Worm (Caenorhabditis elegans) whole organism, midembryonic: ENCODE measurements around the gene egl-43.

Experiments used
- T22C8.4 ChIP-seq: fragments of 200-800 bp; sonication (Bioruptor generic); IDR thresholded peaks from 2 replicates; pipeline ENCODE4 v1.3.6; 2022; ENCODE audit warnings: missing genetic modification characterization, missing compliant biosample characterization
- cog-1 ChIP-seq: sonication (generic microtip); optimal IDR thresholded peaks from 2 replicates; lab custom pipeline; 2016; ENCODE audit warnings: missing genetic modification characterization, missing compliant biosample characterization
- flt-1 ChIP-seq: fragments of 200-800 bp; sonication (Bioruptor generic); IDR thresholded peaks from 2 replicates; pipeline ENCODE4 v1.3.6; 2022; ENCODE audit warnings: missing genetic modification characterization, missing compliant biosample characterization
- klf-2 ChIP-seq: fragments of 200-800 bp; sonication (Bioruptor generic); conservative IDR thresholded peaks from 2 replicates; pipeline ENCODE4 v1.3.6; 2022; ENCODE audit warnings: missing genetic modification reagents, missing genetic modification characterization, missing compliant biosample characterization
- med-1 ChIP-seq: sonication (generic microtip); optimal IDR thresholded peaks from 2 replicates; lab custom pipeline; 2017; ENCODE audit warnings: missing genetic modification characterization, mild to moderate bottlenecking, missing compliant biosample characterization, antibody characterized with exemption, missing genetic modification reagents; ENCODE audit not compliant: insufficient read depth
- ref-1 ChIP-seq: fragments of 200-800 bp; sonication (Bioruptor generic); conservative IDR thresholded peaks from 2 replicates; pipeline ENCODE4 v1.3.6; 2022; ENCODE audit warnings: missing genetic modification reagents, missing genetic modification characterization, missing compliant biosample characterization
- tab-1 ChIP-seq: fragments of 200-800 bp; sonication (Bioruptor generic); IDR thresholded peaks from 2 replicates; pipeline ENCODE4 v1.3.6; 2022; ENCODE audit warnings: missing genetic modification characterization, missing compliant biosample characterization
- ztf-23 ChIP-seq: fragments of 200-800 bp; sonication (Bioruptor generic); IDR thresholded peaks from 2 replicates; pipeline ENCODE4 v1.3.6; 2022; ENCODE audit warnings: missing genetic modification reagents, missing genetic modification characterization, missing compliant biosample characterization
- ztf-29 ChIP-seq: fragments of 200-800 bp; sonication (Bioruptor generic); IDR thresholded peaks from 2 replicates; pipeline ENCODE4 v1.3.6; 2022; ENCODE audit warnings: missing genetic modification reagents, missing genetic modification characterization, missing compliant biosample characterization

The egl-43 gene

DNA sequence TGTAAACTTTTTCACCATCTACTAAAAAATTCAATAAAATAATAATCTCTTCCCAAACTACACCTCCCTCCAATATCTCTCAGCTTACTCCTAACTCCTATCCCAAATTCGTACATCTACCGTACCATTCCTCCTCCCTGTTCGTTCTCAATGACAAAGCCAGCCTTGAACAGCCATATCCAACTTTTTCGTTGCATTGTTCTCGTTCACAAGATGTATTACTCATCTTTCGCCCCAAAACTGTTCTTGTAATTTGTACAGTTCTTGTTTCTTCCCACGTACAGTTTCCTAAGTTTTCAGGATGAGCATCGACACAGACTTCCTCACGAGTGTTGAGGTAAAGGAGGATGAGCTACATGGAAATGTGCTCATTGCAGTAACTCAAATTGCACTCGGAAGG is at the start of gene egl-43:
Gene egl-43 (plus strand): TSS at position 301 of the 400 bp plus-strand sequence.
- TF ChIP-seq med-1 (GFP tag; lab: Kevin White, UChicago): no peak
- no peak for TF ChIP-seq cog-1 (tag; lab: Kevin White, UChicago)
- TF ChIP-seq T22C8.4 (GFP tag; lab: Robert Waterston, UW): no peak
- no peak for TF ChIP-seq tab-1
- TF ChIP-seq ref-1 (GFP tag; lab: Robert Waterston, UW): no peak
- TF ChIP-seq ztf-29 (GFP tag; lab: Robert Waterston, UW): no peak
- TF ChIP-seq ztf-23: no peak
- no peak for TF ChIP-seq flt-1 (GFP tag; lab: Robert Waterston, UW)
- no peak for TF ChIP-seq klf-2 (GFP tag; lab: Robert Waterston, UW)

DNA sequence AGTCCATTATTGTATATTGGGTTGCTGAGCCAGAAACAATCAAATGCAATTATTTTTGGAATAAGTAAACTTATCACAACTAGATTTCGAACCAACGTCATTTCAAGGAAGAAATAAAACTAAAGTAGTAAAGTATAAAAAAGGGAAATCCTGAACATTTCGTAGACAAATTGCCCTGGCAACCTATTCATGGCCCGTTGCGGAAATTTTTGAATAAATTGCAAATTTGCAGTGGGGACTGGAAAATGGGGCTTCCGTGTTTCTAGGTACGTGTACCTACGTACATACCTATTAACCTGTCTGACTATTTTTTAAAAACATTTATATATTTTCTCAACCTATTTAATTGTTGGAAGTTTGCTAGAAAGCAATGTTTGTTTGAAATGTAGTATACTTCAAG is 40.0 kb upstream of the egl-43 start, which contains the start of gene F26C11.3:
Gene F26C11.3 (minus strand): TSS at position 101 of the 400 bp plus-strand sequence.
- TF ChIP-seq cog-1 (tag; lab: Kevin White, UChicago): no peak
- no peak for TF ChIP-seq tab-1
- TF ChIP-seq klf-2 (GFP tag; lab: Robert Waterston, UW): no peak
- TF ChIP-seq med-1 (GFP tag; lab: Kevin White, UChicago): no peak
- TF ChIP-seq flt-1 (GFP tag; lab: Robert Waterston, UW): no peak
- TF ChIP-seq ref-1 (GFP tag; lab: Robert Waterston, UW): no peak
- no peak for TF ChIP-seq T22C8.4 (GFP tag; lab: Robert Waterston, UW)
- TF ChIP-seq ztf-23: no peak
- no peak for TF ChIP-seq ztf-29 (GFP tag; lab: Robert Waterston, UW)

DNA sequence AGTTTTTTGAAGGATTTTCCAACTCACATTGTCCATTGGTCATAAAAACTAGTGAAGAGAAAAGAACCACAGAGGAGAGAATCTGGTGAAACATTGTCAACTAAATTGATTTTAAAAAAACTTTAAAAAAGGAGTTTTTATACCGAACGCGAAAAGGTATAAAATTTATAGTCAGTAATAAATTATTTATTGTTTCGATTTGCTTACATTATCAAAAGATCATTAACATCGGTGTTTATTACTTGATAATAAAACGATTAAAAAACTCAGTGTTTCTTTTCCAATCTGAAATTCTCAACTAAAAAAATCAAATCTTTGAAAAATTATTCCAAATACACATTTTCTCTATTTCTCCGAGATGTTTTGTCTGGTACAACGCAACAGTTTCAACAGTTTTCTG is 38.8 kb upstream of the egl-43 start, which contains the start of gene F26C11.4:
Gene F26C11.4 (minus strand): TSS at position 101 of the 400 bp plus-strand sequence.
- TF ChIP-seq ref-1 (GFP tag; lab: Robert Waterston, UW) (no peak), klf-2 (GFP tag; lab: Robert Waterston, UW) (no peak), ztf-23 (no peak), ztf-29 (GFP tag; lab: Robert Waterston, UW) (no peak)

DNA sequence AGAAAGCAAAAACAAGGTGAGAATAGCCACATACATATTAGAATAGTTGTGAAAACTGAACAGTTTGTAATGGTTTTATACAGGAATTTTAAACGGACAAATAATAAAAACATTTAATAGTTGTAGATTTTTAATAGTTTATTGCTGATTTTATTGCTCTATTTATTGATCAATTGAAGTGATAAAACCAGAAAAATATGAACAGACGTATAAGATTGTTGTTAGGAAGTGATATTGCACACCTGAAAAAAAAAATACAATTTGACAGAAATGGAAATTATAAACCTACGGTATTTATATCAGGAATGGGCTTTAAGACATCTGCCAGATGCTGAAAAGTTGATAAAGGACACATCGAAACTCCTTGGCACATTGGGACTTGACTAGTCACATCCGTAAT is 37.1 kb upstream of the egl-43 start, which contains the start of gene C05C10.8:
Gene C05C10.8 (minus strand): TSS at position 101 of the 400 bp plus-strand sequence.
- no peak for TF ChIP-seq flt-1 (GFP tag; lab: Robert Waterston, UW)
- no peak for TF ChIP-seq med-1 (GFP tag; lab: Kevin White, UChicago)
- no peak for TF ChIP-seq klf-2 (GFP tag; lab: Robert Waterston, UW)
- no peak for TF ChIP-seq cog-1 (tag; lab: Kevin White, UChicago)
- TF ChIP-seq tab-1: no peak
- no peak for TF ChIP-seq ztf-29 (GFP tag; lab: Robert Waterston, UW)
- no peak for TF ChIP-seq T22C8.4 (GFP tag; lab: Robert Waterston, UW)
- TF ChIP-seq ref-1 (GFP tag; lab: Robert Waterston, UW): no peak
- TF ChIP-seq ztf-23: no peak

DNA sequence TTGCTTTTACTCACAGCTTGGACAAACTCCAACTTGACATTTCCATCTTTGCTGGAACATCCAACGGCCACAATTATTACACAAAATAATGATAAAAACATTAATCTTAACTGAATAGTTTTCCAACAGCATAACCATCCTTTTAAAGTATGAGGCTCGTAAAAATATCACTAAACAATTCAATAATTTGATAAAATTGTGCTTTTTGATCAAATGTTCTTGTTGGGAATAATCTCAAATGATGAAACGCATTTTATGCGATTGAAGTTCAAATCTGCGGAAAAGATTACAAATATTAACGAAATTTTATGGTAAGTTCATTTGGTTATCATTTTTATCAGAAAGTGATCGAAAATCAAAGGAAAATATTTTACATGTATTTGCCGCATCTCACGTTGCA is 34.5 kb upstream of the egl-43 start, which contains the start of gene pho-10:
Gene pho-10 (minus strand): TSS at position 101 of the 400 bp plus-strand sequence.
- TF ChIP-seq ztf-23: no peak
- TF ChIP-seq cog-1 (tag; lab: Kevin White, UChicago): no peak
- TF ChIP-seq med-1 (GFP tag; lab: Kevin White, UChicago): no peak

DNA sequence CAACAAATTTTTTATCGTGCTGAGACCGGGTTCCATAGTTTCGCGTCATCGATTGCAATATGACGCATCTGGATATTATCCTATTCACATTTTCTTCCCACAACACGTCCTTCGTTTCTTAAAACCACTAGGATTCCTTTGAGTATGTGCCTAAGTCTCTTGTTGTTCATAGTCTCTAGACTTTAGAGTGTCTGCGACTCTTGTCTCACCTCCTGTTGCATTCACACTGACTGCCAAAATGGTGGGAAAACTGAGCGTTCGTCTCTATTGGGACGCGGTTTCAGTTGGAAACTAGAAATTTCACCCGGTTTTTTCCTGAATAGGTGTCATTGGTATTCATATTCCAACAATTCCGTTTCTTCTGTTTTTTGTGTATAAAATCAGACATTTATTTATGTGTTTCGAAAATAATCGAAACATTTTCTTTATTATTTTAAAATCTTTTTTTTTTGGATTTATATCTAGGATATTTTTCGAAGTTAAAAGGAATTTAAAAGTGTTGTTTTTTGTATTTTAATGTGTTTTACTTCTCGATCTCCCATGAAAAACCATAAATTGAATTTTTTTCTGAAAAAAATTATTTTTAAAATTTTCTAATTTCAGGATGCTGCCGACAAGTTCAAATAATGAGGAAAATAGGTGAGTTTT is 33.2 kb upstream of the egl-43 start, which contains the start of gene C05C10.2:
Gene C05C10.2 (plus strand): TSS at position 598 of the 648 bp plus-strand sequence.
- TF ChIP-seq T22C8.4 (GFP tag; lab: Robert Waterston, UW) (no peak), med-1 (GFP tag; lab: Kevin White, UChicago) (no peak), ztf-29 (GFP tag; lab: Robert Waterston, UW) (no peak)

DNA sequence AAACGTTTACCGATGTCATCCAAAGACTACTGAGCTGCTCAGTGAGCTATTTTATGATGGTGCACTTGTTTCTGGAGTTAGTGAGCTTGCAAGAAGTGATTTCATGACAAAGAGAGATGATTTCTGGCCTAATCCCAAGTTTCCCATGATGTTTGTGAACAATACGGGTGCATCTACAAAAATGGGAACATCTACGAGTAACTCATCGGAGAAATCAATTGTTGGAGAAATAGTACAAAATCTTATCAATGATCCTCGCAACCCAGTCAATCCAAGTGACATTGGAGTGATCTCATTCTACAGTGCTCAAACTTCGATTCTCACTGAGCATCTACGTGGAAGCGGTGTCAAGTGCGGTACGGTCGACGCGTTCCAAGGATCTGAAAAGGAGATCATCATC is 26.5 kb upstream of the egl-43 start:
- TF ChIP-seq ref-1 (GFP tag; lab: Robert Waterston, UW): no peak
- no peak for TF ChIP-seq cog-1 (tag; lab: Kevin White, UChicago)
- no peak for TF ChIP-seq tab-1
- TF ChIP-seq klf-2 (GFP tag; lab: Robert Waterston, UW): no peak
- TF ChIP-seq flt-1 (GFP tag; lab: Robert Waterston, UW): no peak
- no peak for TF ChIP-seq ztf-23
- TF ChIP-seq ztf-29 (GFP tag; lab: Robert Waterston, UW): no peak
- no peak for TF ChIP-seq T22C8.4 (GFP tag; lab: Robert Waterston, UW)
- no peak for TF ChIP-seq med-1 (GFP tag; lab: Kevin White, UChicago)

DNA sequence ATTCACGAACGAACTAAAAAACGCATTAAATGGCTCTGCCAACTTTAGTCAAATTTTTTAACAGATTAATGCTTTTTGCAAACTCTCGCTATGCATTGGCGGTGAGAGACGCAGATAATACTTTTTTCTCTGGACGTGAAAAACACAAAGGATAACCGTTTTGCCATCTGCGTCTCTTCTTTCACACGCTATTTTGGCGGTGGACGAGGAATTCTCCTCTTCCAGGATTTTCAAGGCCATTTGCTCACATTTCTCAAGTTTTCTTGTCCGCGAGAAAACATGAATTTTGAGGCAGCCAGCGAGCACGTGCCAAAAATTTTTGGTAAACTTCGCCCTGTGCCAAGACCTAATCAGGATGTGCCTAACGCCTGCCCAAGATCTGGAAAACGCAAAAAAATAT is 24.0 kb upstream of the egl-43 start:
- TF ChIP-seq ztf-29 (GFP tag; lab: Robert Waterston, UW): no peak
- TF ChIP-seq flt-1 (GFP tag; lab: Robert Waterston, UW): peak; percentile 5; the same call in 1 of the 2 replicates

DNA sequence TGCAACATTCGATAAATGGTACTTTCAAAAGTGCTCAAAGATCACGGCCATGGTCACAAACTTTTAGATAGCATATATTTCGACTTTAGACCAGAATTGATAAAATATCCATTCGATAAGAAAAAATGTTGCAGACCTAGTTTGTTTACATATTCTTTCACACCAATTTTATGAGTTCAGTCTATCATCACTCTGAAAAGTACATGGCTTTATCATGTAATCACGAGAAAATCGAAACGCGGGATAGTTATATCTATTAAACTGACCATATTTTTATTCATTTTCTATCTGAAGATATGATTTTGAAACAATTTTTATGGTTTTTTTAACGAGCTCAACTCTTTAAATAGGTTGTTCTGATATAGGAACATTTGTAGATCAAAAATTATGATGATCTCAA is 23.5 kb upstream of the egl-43 start, which contains the start of gene pho-11:
Gene pho-11 (plus strand): TSS at position 374 of the 400 bp plus-strand sequence.
- TF ChIP-seq klf-2 (GFP tag; lab: Robert Waterston, UW): no peak
- TF ChIP-seq tab-1: no peak
- TF ChIP-seq ztf-29 (GFP tag; lab: Robert Waterston, UW): no peak
- no peak for TF ChIP-seq ztf-23
- TF ChIP-seq cog-1 (tag; lab: Kevin White, UChicago): no peak
- TF ChIP-seq T22C8.4 (GFP tag; lab: Robert Waterston, UW): no peak

DNA sequence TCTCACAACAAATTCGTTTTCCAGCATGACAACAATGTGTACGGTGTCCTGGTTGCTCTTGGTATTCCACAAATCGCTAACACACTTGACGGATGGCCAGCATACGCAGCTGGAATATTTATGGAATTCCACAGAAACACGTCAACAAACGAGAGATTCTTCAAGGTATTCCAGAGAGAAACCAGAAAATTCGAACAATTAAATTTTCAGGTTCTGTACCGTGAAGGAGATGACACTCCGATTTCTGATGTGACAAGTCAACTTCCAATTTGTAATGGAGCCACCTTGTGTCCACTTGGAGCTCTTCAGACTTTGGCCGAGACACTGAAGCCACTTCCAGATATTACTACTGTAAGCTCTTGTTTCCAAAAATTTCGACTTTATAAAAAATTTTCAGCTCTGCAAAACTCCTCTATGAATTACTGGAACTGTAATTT is 21.0 kb upstream of the egl-43 start:
- TF ChIP-seq ztf-29 (GFP tag; lab: Robert Waterston, UW) (no peak), T22C8.4 (GFP tag; lab: Robert Waterston, UW) (no peak), flt-1 (GFP tag; lab: Robert Waterston, UW) (no peak), med-1 (GFP tag; lab: Kevin White, UChicago) (no peak), cog-1 (tag; lab: Kevin White, UChicago) (no peak), tab-1 (no peak), ztf-23 (no peak), klf-2 (GFP tag; lab: Robert Waterston, UW) (no peak), ref-1 (GFP tag; lab: Robert Waterston, UW) (no peak)
